Fruit fly (Drosophila melanogaster) whole organism, adult: Measurements from ENCODE around the gene CG16984.

ENCODE experiments used
- CG12768 ChIP-seq: fragments of 200-800 bp; sonication (Bioruptor generic); optimal IDR thresholded peaks from 2 replicates; lab custom pipeline; 2017; ENCODE audit warnings: missing biosample characterization, missing genetic modification characterization, mild to moderate bottlenecking, moderate library complexity, missing genetic modification reagents
- CG33017 ChIP-seq: fragments of 200-800 bp; sonication (Bioruptor generic); optimal IDR thresholded peaks from 2 replicates; lab custom pipeline; 2018; ENCODE audit warnings: missing biosample characterization, mild to moderate bottlenecking, missing genetic modification characterization, moderate library complexity
- Mnt ChIP-seq: fragments of 200-800 bp; sonication (Bioruptor generic); optimal IDR thresholded peaks from 2 replicates; lab custom pipeline; 2016; ENCODE audit warnings: missing biosample characterization, mild to moderate bottlenecking, missing genetic modification characterization
- cic ChIP-seq: fragments of 200-800 bp; sonication (Bioruptor generic); optimal IDR thresholded peaks from 2 replicates; lab custom pipeline; 2017; ENCODE audit warnings: missing biosample characterization, mild to moderate bottlenecking, missing genetic modification characterization, moderate library complexity

DNA sequence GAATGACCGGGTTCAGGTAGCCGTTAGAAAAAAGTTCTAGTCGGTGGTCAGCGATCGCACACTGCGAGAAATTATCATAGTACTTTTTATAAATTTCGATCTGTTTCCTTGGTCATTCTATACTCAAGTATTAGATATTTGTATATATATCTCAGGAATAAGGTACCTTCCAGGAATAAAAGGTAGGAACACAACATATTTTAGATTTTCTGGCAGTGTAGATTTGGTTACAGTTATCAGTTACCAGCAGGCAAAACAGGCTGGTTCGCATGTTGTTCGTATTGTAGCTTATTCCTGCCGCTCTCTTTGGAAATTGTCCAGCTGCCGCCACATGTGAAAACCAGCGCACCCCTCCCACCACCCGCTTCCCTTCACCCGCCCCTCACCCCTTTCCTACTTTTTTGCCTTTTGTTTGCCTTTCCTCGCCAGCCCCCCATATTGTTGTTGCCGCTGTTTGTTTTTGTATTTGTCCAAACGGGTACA, 14.2 kb upstream of the CG16984 start:
- peak; percentile 18 for TF ChIP-seq cic (GFP tag; lab: Kevin White, UChicago)
- TF ChIP-seq CG12768 (GFP tag; lab: Kevin White, UChicago): peak; percentile 31
- peak; percentile 43 for TF ChIP-seq CG33017
- TF ChIP-seq Mnt: no peak
